Fruit fly (Drosophila melanogaster) whole organism, larva: ENCODE results near the gene Lip2.

Experiments used
- noc ChIP-seq: fragments of 200-800 bp; sonication (Bioruptor generic); optimal IDR thresholded peaks from 3 replicates; lab custom pipeline; 2019; ENCODE audit warnings: missing biosample characterization, mild to moderate bottlenecking, missing genetic modification characterization, moderate library complexity

Gene Lip2

dm6 chr2L:10654520-10654919 is 54.7 kb downstream of the Lip2 start:
- TF ChIP-seq noc = no peak
